Fruit fly (Drosophila melanogaster) whole organism, embryonic: ENCODE data around the gene CG13676.
A peak's percentile ranks its signal among the peaks of the same experiment; 100 is the strongest.

ENCODE experiments used
- BtbVII ChIP-seq: fragments of 200-800 bp; sonication (Bioruptor generic); optimal IDR thresholded peaks from 3 replicates; lab custom pipeline; 2017; ENCODE audit warnings: missing biosample characterization, mild to moderate bottlenecking, missing genetic modification characterization
- CG11093 ChIP-seq: fragments of 200-800 bp; sonication (Bioruptor generic); IDR thresholded peaks from 3 replicates; pipeline ENCODE4 v1.3.6; 2022; ENCODE audit warnings: missing biosample characterization, missing genetic modification characterization
- CG11504 ChIP-seq: fragments of 200-800 bp; sonication (Bioruptor generic); optimal IDR thresholded peaks from 3 replicates; lab custom pipeline; 2019; ENCODE audit warnings: missing biosample characterization, mild to moderate bottlenecking, missing genetic modification characterization, moderate library complexity
- CG11696 ChIP-seq: fragments of 200-800 bp; sonication (Bioruptor generic); IDR thresholded peaks from 2 replicates; pipeline ENCODE4 v1.3.6; 2022; ENCODE audit warnings: missing biosample characterization, missing genetic modification characterization
- CG13296 ChIP-seq: fragments of 200-800 bp; sonication (Bioruptor generic); optimal IDR thresholded peaks from 3 replicates; lab custom pipeline; 2018; ENCODE audit warnings: missing biosample characterization, mild to moderate bottlenecking, missing genetic modification characterization
- CG16813 ChIP-seq: fragments of 200-800 bp; sonication (Bioruptor generic); IDR thresholded peaks from 3 replicates; pipeline ENCODE4 v1.3.6; 2022; ENCODE audit warnings: missing biosample characterization, missing genetic modification characterization; ENCODE audit not compliant: partially characterized antibody
- CG17385 ChIP-seq: fragments of 200-800 bp; sonication (Bioruptor generic); optimal IDR thresholded peaks from 3 replicates; lab custom pipeline; 2018; ENCODE audit warnings: missing biosample characterization, mild to moderate bottlenecking, missing genetic modification characterization
- CG18764 ChIP-seq: fragments of 200-800 bp; sonication (Bioruptor generic); optimal IDR thresholded peaks from 3 replicates; lab custom pipeline; 2016; ENCODE audit warnings: missing biosample characterization, missing genetic modification characterization
- CG34224 ChIP-seq: fragments of 200-800 bp; sonication (Bioruptor generic); IDR thresholded peaks from 3 replicates; pipeline ENCODE4 v1.3.6; 2022; ENCODE audit warnings: missing biosample characterization, missing genetic modification characterization; ENCODE audit not compliant: partially characterized antibody
- CG4854 ChIP-seq: fragments of 200-800 bp; sonication (Bioruptor generic); optimal IDR thresholded peaks from 2 replicates; lab custom pipeline; 2016; ENCODE audit warnings: missing biosample characterization, missing genetic modification characterization, inconsistent platforms
- CG5953 ChIP-seq: fragments of 200-800 bp; sonication (Bioruptor generic); IDR thresholded peaks from 2 replicates; pipeline ENCODE4 v1.3.6; 2022; ENCODE audit warnings: missing biosample characterization, missing genetic modification characterization
- CG7963 ChIP-seq: fragments of 200-800 bp; sonication (Bioruptor generic); IDR thresholded peaks from 3 replicates; pipeline ENCODE4 v1.3.6; 2022; ENCODE audit warnings: missing biosample characterization, missing genetic modification characterization; ENCODE audit not compliant: partially characterized antibody
- CoRest ChIP-seq: fragments of 200-800 bp; sonication (Bioruptor generic); optimal IDR thresholded peaks from 3 replicates; lab custom pipeline; 2018; ENCODE audit warnings: missing biosample characterization, mild to moderate bottlenecking, missing genetic modification characterization, moderate library complexity
- CrebB ChIP-seq: fragments of 200-800 bp; sonication (Bioruptor generic); optimal IDR thresholded peaks from 3 replicates; lab custom pipeline; 2018; ENCODE audit warnings: missing biosample characterization, mild to moderate bottlenecking, missing genetic modification characterization
- Dref ChIP-seq: fragments of 200-800 bp; sonication (Bioruptor generic); IDR thresholded peaks from 2 replicates; pipeline ENCODE4 v1.3.6; 2022; ENCODE audit warnings: missing biosample characterization, missing genetic modification characterization
- ERR ChIP-seq: fragments of 200-800 bp; sonication (Bioruptor generic); optimal IDR thresholded peaks from 2 replicates; lab custom pipeline; 2016; ENCODE audit warnings: missing biosample characterization, missing genetic modification characterization
- Eip74EF ChIP-seq, 2 experiments: fragments of 200-800 bp in 1 of 2; fragments of >200 bp in 1 of 2; sonication (Bioruptor generic) in 1 of 2; optimal IDR thresholded peaks; 2 replicates each; lab custom pipeline; 2017 to 2019; ENCODE audit warnings: missing biosample characterization in 2 of 2, missing genetic modification characterization in 2 of 2, mild to moderate bottlenecking in 1 of 2, moderate library complexity in 1 of 2
- Ets97D ChIP-seq: fragments of 200-800 bp; sonication (Bioruptor generic); optimal IDR thresholded peaks from 3 replicates; lab custom pipeline; 2016; ENCODE audit warnings: missing biosample characterization, missing genetic modification characterization
- NfI ChIP-seq: fragments of 200-800 bp; sonication (Bioruptor generic); optimal IDR thresholded peaks from 3 replicates; lab custom pipeline; 2018; ENCODE audit warnings: missing biosample characterization, mild to moderate bottlenecking, missing genetic modification characterization, moderate library complexity
- Opbp ChIP-seq: fragments of 200-800 bp; sonication (Bioruptor generic); IDR thresholded peaks from 3 replicates; pipeline ENCODE4 v1.3.6; 2022; ENCODE audit warnings: missing biosample characterization, missing genetic modification characterization; ENCODE audit not compliant: partially characterized antibody
- PHDP ChIP-seq: fragments of 200-800 bp; sonication (Bioruptor generic); optimal IDR thresholded peaks from 3 replicates; lab custom pipeline; 2018; ENCODE audit warnings: missing biosample characterization, mild to moderate bottlenecking, missing genetic modification characterization, moderate library complexity
- YL-1 ChIP-seq: fragments of 200-800 bp; sonication (Bioruptor generic); optimal IDR thresholded peaks from 3 replicates; lab custom pipeline; 2017; ENCODE audit warnings: missing biosample characterization, mild to moderate bottlenecking, missing genetic modification characterization
- ab ChIP-seq: fragments of 200-800 bp; sonication (Bioruptor generic); optimal IDR thresholded peaks from 2 replicates; lab custom pipeline; 2016; ENCODE audit warnings: missing biosample characterization, missing genetic modification characterization
- ara ChIP-seq: fragments of 200-800 bp; sonication (Bioruptor generic); IDR thresholded peaks from 2 replicates; pipeline ENCODE4 v1.3.6; 2022; ENCODE audit warnings: missing biosample characterization, missing genetic modification characterization
- az2 ChIP-seq: fragments of 200-800 bp; sonication (Bioruptor generic); optimal IDR thresholded peaks from 3 replicates; lab custom pipeline; 2016; ENCODE audit warnings: missing biosample characterization, missing genetic modification characterization
- bsh ChIP-seq, 2 experiments: fragments of 200-800 bp; sonication (Bioruptor generic); optimal IDR thresholded peaks; 2 replicates each; lab custom pipeline; 2017 to 2018; ENCODE audit warnings: mild to moderate bottlenecking in 2 of 2, missing biosample characterization in 2 of 2, missing genetic modification characterization in 2 of 2, moderate library complexity in 1 of 2
- chm ChIP-seq: fragments of 200-800 bp; sonication (Bioruptor generic); IDR thresholded peaks from 2 replicates; pipeline ENCODE4 v1.3.6; 2022; ENCODE audit warnings: missing biosample characterization, missing genetic modification characterization
- da ChIP-seq: fragments of 200-800 bp; sonication (Bioruptor generic); optimal IDR thresholded peaks from 2 replicates; lab custom pipeline; 2016; ENCODE audit warnings: missing biosample characterization, missing genetic modification characterization
- dm ChIP-seq: fragments of 200-800 bp; sonication (Bioruptor generic); optimal IDR thresholded peaks from 3 replicates; lab custom pipeline; 2016; ENCODE audit warnings: missing biosample characterization, missing genetic modification characterization
- dmrt11E ChIP-seq: fragments of 200-800 bp; sonication (Bioruptor generic); optimal IDR thresholded peaks from 3 replicates; lab custom pipeline; 2018; ENCODE audit warnings: missing biosample characterization, mild to moderate bottlenecking, missing genetic modification characterization, moderate library complexity
- dysf ChIP-seq: fragments of 200-800 bp; sonication (Bioruptor generic); IDR thresholded peaks from 3 replicates; pipeline ENCODE4 v1.3.6; 2022; ENCODE audit warnings: missing biosample characterization, missing genetic modification characterization
- en ChIP-seq: fragments of 200-800 bp; sonication (Bioruptor generic); optimal IDR thresholded peaks from 2 replicates; lab custom pipeline; 2016; ENCODE audit warnings: missing biosample characterization, missing genetic modification characterization
- fd96Cb ChIP-seq: fragments of 200-800 bp; sonication (Bioruptor generic); optimal IDR thresholded peaks from 2 replicates; lab custom pipeline; 2018; ENCODE audit warnings: missing biosample characterization, mild to moderate bottlenecking, missing genetic modification characterization, moderate library complexity
- grau ChIP-seq: fragments of 200-800 bp; optimal IDR thresholded peaks from 3 replicates; lab custom pipeline; 2019; ENCODE audit warnings: missing biosample characterization, mild to moderate bottlenecking, missing genetic modification characterization, moderate library complexity
- gsb-n ChIP-seq: fragments of 200-800 bp; sonication (Bioruptor generic); optimal IDR thresholded peaks from 3 replicates; lab custom pipeline; 2018; ENCODE audit warnings: missing biosample characterization, mild to moderate bottlenecking, missing genetic modification characterization
- inv ChIP-seq: fragments of 200-800 bp; sonication (Bioruptor generic); IDR thresholded peaks from 2 replicates; pipeline ENCODE4 v1.3.6; 2022; ENCODE audit warnings: missing biosample characterization, missing genetic modification characterization; ENCODE audit not compliant: partially characterized antibody
- kay ChIP-seq: fragments of 200-800 bp; sonication (Bioruptor generic); optimal IDR thresholded peaks from 2 replicates; lab custom pipeline; 2016; ENCODE audit warnings: missing biosample characterization, missing genetic modification characterization
- lab ChIP-seq: fragments of 200-800 bp; sonication (Bioruptor generic); optimal IDR thresholded peaks from 3 replicates; lab custom pipeline; 2017; ENCODE audit warnings: missing biosample characterization, missing genetic modification characterization, mild to moderate bottlenecking, moderate library complexity, missing genetic modification reagents
- lilli ChIP-seq: fragments of 200-800 bp; sonication (Bioruptor generic); optimal IDR thresholded peaks from 3 replicates; lab custom pipeline; 2016; ENCODE audit warnings: missing biosample characterization, missing genetic modification characterization
- mld ChIP-seq: fragments of 200-800 bp; sonication (Bioruptor generic); IDR thresholded peaks from 3 replicates; pipeline ENCODE4 v1.3.6; 2022; ENCODE audit warnings: missing biosample characterization, missing genetic modification characterization; ENCODE audit not compliant: partially characterized antibody
- prd ChIP-seq, 3 experiments: fragments of >200 bp in 2 of 3; fragments of 200-800 bp in 1 of 3; sonication (Bioruptor generic) in 1 of 3; optimal IDR thresholded peaks in 2 of 3; IDR thresholded peaks in 1 of 3; 2 replicates in 2 of 3; 3 replicates in 1 of 3; pipeline versions ENCODE4 v1.3.6 to Lab custom; 2017 to 2022; ENCODE audit warnings: missing biosample characterization in 1 of 3, missing genetic modification characterization in 1 of 3
- psq ChIP-seq: fragments of 200-800 bp; sonication (Bioruptor generic); optimal IDR thresholded peaks from 2 replicates; lab custom pipeline; 2017; ENCODE audit warnings: missing biosample characterization, missing genetic modification characterization
- sens ChIP-seq: fragments of 200-800 bp; sonication (Bioruptor generic); peaks from one replicate; lab custom pipeline; 2016; ENCODE audit warnings: missing biosample characterization, missing genetic modification characterization
- sima ChIP-seq: fragments of 200-800 bp; sonication (Bioruptor generic); optimal IDR thresholded peaks from 2 replicates; lab custom pipeline; 2016; ENCODE audit warnings: missing biosample characterization, missing genetic modification characterization
- slbo ChIP-seq: fragments of 200-800 bp; sonication (Bioruptor generic); IDR thresholded peaks from 2 replicates; pipeline ENCODE4 v1.3.6; 2022; ENCODE audit warnings: missing biosample characterization, missing genetic modification characterization
- tio ChIP-seq: fragments of 200-800 bp; sonication (Bioruptor generic); optimal IDR thresholded peaks from 2 replicates; lab custom pipeline; 2017; ENCODE audit warnings: missing biosample characterization, missing genetic modification characterization, inconsistent platforms
- trh ChIP-seq: fragments of 200-800 bp; sonication (Bioruptor generic); optimal IDR thresholded peaks from 2 replicates; lab custom pipeline; 2016; ENCODE audit warnings: missing biosample characterization, missing genetic modification characterization
- zfh2 ChIP-seq: fragments of 200-800 bp; sonication (Bioruptor generic); optimal IDR thresholded peaks from 2 replicates; lab custom pipeline; 2016; ENCODE audit warnings: missing biosample characterization, missing genetic modification characterization

The CG13676 gene

DNA sequence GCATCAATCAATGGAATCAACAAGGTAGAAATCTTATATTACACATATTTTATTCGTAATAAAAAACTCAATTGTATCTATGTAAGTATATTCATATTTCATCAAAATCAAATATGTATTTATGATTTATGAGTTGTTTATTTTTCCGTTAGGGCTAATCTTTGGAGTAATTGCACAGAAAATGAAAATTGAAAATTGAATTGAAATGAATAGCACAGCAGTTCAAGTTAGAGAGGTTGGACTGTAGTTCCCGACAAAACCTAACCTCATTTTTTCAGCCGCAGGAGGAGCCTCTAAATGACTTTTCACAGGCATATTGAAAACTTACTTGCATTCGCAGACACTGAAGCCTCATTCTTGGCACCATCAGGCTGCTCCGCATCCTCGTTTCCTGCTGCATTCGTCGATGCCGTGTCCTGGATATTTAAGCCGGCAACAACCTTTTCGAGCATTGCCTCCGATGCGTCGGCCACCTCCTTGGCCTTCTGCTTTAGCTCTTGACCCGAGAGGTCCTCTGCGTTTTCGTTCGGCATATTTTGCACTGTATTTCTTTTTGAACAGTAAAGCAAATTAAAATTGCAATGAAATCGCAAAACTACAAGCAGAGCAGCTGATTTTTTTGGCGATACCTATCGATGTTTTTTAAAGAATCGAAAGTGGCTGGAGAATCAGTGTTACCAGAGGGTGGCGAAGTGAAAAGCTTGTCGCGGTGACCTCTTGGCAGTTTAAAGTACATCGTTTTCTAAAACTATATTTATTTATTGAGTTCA, 26.4 kb upstream of the CG13676 start, which contains the start of gene Nmt (continued):
- peak; percentile 91 for TF ChIP-seq grau
- peak; percentile 80 for TF ChIP-seq CG34224 (GFP tag; lab: Robert Waterston, UW)
- no peak for TF ChIP-seq kay (GFP tag; lab: Kevin White, UChicago)
- peak; percentile 82 for TF ChIP-seq CG16813 (GFP tag; lab: Robert Waterston, UW)
- TF ChIP-seq az2 (GFP tag; lab: Kevin White, UChicago), result peak; percentile 5
- TF ChIP-seq ERR (GFP tag; lab: Kevin White, UChicago), result no peak
- TF ChIP-seq chm (GFP tag; lab: Robert Waterston, UW), result 0 out of 2 replicates have a peak, but pooled peaks have one; percentile 25
- TF ChIP-seq CG11093 (GFP tag; lab: Robert Waterston, UW), result 0 out of 3 replicates have a peak, but pooled peaks have one; percentile 11
- peak; percentile 82 for TF ChIP-seq slbo (GFP tag; lab: Robert Waterston, UW)
- TF ChIP-seq YL-1 (GFP tag; lab: Kevin White, UChicago), result peak; percentile 25
- TF ChIP-seq lab (GFP tag; lab: Kevin White, UChicago), result no peak
- no peak for TF ChIP-seq BtbVII (GFP tag; lab: Kevin White, UChicago)
- TF ChIP-seq NfI (GFP tag; lab: Kevin White, UChicago), result no peak
- no peak for TF ChIP-seq CG4854 (GFP tag; lab: Kevin White, UChicago)
- TF ChIP-seq sima, result no peak
- peak; percentile 7; the same call in 1 of the 2 replicates for TF ChIP-seq CG5953 (GFP tag; lab: Robert Waterston, UW)
- TF ChIP-seq mld (GFP tag; lab: Robert Waterston, UW), result peak; percentile 62; the same call in 1 of the 3 replicates
- TF ChIP-seq CG7963 (GFP tag; lab: Robert Waterston, UW), result peak; percentile 72
- TF ChIP-seq CG11696, result no peak
- TF ChIP-seq psq (GFP tag; lab: Kevin White, UChicago), result no peak
- no peak for TF ChIP-seq CoRest (tag; lab: Kevin White, UChicago)
- no peak for TF ChIP-seq CG11504
- no peak for TF ChIP-seq CrebB (tag; lab: Kevin White, UChicago)
- TF ChIP-seq CG18764, result no peak
- TF ChIP-seq CG17385 (GFP tag; lab: Kevin White, UChicago), result peak; percentile 17
- no peak for TF ChIP-seq ab
- no peak for TF ChIP-seq ara (GFP tag; lab: Robert Waterston, UW)
- no peak for TF ChIP-seq prd (optimal IDR thresholded peaks at IDR 0.05; lab: Kevin White, UChicago)
- peak; percentile 51; the same call in 1 of the 3 replicates for TF ChIP-seq prd (GFP tag; IDR thresholded peaks at IDR 0.05; lab: Robert Waterston, UW)
- TF ChIP-seq dm (GFP tag; lab: Kevin White, UChicago), result no peak
- no peak for TF ChIP-seq CG13296 (GFP tag; lab: Kevin White, UChicago)
- TF ChIP-seq inv (GFP tag; lab: Robert Waterston, UW), result peak; percentile 66
- TF ChIP-seq Eip74EF (GFP tag; optimal IDR thresholded peaks at IDR 0.05; lab: Kevin White, UChicago), result no peak
- TF ChIP-seq sens (GFP tag; lab: Kevin White, UChicago), result peak; percentile 71
- no peak for TF ChIP-seq dysf (GFP tag; lab: Robert Waterston, UW)
- TF ChIP-seq Ets97D (GFP tag; lab: Kevin White, UChicago), result peak; percentile 32
- TF ChIP-seq Opbp (GFP tag; lab: Robert Waterston, UW), result peak; percentile 84
- no peak for TF ChIP-seq en (GFP tag; lab: Kevin White, UChicago)
- peak; percentile 25 for TF ChIP-seq zfh2 (GFP tag; lab: Kevin White, UChicago)
- peak in 1 of 2 experiments; percentile 43 for TF ChIP-seq bsh (GFP tag; optimal IDR thresholded peaks at IDR 0.05; lab: Kevin White, UChicago)
- peak; percentile 75 for TF ChIP-seq Dref (GFP tag; lab: Robert Waterston, UW)
- peak; percentile 29 for TF ChIP-seq fd96Cb (tag; lab: Kevin White, UChicago)
- no peak for TF ChIP-seq da (GFP tag; lab: Kevin White, UChicago)
- TF ChIP-seq lilli, result peak; percentile 59
- peak; percentile 6 for TF ChIP-seq dmrt11E (tag; lab: Kevin White, UChicago)
- no peak for TF ChIP-seq PHDP (tag; lab: Kevin White, UChicago)
- no peak for TF ChIP-seq tio (GFP tag; lab: Kevin White, UChicago)
- TF ChIP-seq trh (GFP tag; lab: Kevin White, UChicago), result no peak
- no peak for TF ChIP-seq gsb-n (tag; lab: Kevin White, UChicago)
